Worm (Caenorhabditis elegans): ENCODE results near the gene str-175.

str-175 gene

DNA sequence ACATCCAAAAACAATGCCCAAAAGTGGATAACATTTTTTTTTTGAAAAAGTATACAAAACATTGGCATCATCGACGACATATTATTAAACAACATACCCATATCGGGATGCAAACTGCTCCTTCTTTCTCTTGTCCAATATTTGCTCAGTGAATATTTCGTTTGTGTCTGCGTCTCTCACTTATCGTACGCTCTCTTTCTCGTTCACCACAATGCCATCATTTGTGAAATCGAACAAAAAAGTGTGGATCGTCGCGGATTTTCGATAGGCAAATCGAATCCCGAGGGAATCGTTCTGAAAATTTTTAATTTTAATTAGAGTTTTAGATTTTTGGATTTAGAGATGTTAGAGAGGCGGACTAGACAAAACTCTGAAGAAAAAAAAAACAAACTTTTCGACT, 23.7 kb downstream of the str-175 start, which contains the start of gene tat-2:
tat-2 (minus strand) TSS at position 101 of the 400 bp plus-strand sequence.
- TF ChIP-seq sma-9 (GFP tag; optimal IDR thresholded peaks at IDR 0.05) = no peak
- no peak for TF ChIP-seq sma-9 (tag; optimal IDR thresholded peaks at IDR 0.05)
- no peak for TF ChIP-seq nhr-6 (tag; optimal IDR thresholded peaks at IDR 0.05)
- no peak for TF ChIP-seq nhr-25 (tag; optimal IDR thresholded peaks at IDR 0.05)
- no peak for TF ChIP-seq unc-39 (tag; optimal IDR thresholded peaks at IDR 0.05)
- TF ChIP-seq alr-1 (tag; optimal IDR thresholded peaks at IDR 0.05) = no peak

DNA sequence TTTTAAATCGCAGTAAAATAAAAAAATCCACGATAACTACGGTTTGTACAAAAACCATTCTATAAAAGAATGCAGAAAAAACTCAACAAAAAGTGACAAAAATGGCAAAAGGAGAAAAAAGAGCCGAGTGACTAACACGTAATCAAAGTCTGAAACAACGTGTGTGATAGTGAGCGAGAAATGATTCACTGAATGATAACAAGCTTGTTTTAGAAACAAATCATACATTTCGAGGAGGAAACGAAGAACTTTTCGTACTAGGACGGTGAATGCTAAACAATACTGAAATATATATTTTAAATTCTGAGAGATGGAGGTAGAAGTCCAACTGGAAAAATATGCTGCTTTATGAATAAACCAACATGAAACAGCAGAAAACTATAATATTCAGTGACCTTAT, 28.4 kb downstream of the str-175 start:
- peak; percentile 86 for TF ChIP-seq fos-1 (tag; optimal IDR thresholded peaks at IDR 0.05)
- TF ChIP-seq aly-2 (tag; optimal IDR thresholded peaks at IDR 0.05) = no peak
- TF ChIP-seq gmeb-1 (tag; optimal IDR thresholded peaks at IDR 0.05) = no peak
- no peak for TF ChIP-seq F13H6.1 (tag; optimal IDR thresholded peaks at IDR 0.05)

- TF ChIP-seq F13H6.1 (tag; optimal IDR thresholded peaks at IDR 0.05) (no peak), skn-1 (tag; optimal IDR thresholded peaks at IDR 0.05) (no peak), ama-1 (optimal IDR thresholded peaks at IDR 0.05) (no peak), dmd-4 (tag; optimal IDR thresholded peaks at IDR 0.05) (no peak), nhr-23 (tag; optimal IDR thresholded peaks at IDR 0.05) (no peak), Y55F3AM.14 (GFP tag; optimal IDR thresholded peaks at IDR 0.05) (no peak), ceh-82 (tag; optimal IDR thresholded peaks at IDR 0.05) (no peak), nhr-11 (tag; optimal IDR thresholded peaks at IDR 0.05) (no peak), lin-39 (tag; optimal IDR thresholded peaks at IDR 0.05) (no peak), lsy-2 (tag; optimal IDR thresholded peaks at IDR 0.05) (no peak), ceh-16 (tag; optimal IDR thresholded peaks at IDR 0.05) (no peak), ztf-1 (GFP tag; conservative IDR thresholded peaks at IDR 0.05) (no peak)
These were observed 40.8 kb downstream of the str-175 start for ce11 chrIV:4829641-4830040.

DNA sequence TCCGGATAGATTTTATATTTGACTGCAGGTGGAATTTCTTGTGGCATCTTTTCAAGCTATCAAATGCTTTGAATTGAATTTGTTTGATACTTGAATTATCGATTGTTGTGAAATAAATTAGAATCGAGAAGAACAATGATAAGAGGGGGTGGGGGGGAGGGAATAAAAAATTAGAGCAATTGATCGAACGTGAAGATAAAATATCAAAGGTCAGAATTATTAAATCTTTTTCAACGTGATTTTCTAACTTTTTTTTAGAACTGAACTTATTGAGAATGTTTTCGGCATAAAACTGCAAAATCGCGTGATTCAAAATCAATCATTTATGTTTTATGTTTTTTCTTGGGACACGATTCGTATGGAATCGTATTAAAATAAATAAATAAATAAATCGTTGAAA, 43.2 kb downstream of the str-175 start, which contains the start of gene mpz-4:
mpz-4 (minus strand) TSS at position 101 of the 400 bp plus-strand sequence.
- TF ChIP-seq ama-1 (optimal IDR thresholded peaks at IDR 0.05) = no peak
- no peak for TF ChIP-seq lin-11 (tag; optimal IDR thresholded peaks at IDR 0.05)
- no peak for TF ChIP-seq R02D3.7 (tag; optimal IDR thresholded peaks at IDR 0.05)
- no peak for TF ChIP-seq ztf-1 (GFP tag; conservative IDR thresholded peaks at IDR 0.05)
- TF ChIP-seq zag-1 (tag; optimal IDR thresholded peaks at IDR 0.05) = no peak
- TF ChIP-seq ztf-4 (tag; optimal IDR thresholded peaks at IDR 0.05) = no peak
- no peak for TF ChIP-seq sem-4 (tag; optimal IDR thresholded peaks at IDR 0.05)
- no peak for TF ChIP-seq ZK546.5 (tag; optimal IDR thresholded peaks at IDR 0.05)
- no peak for TF ChIP-seq unc-62 (GFP tag; optimal IDR thresholded peaks at IDR 0.05)
- no peak for TF ChIP-seq egl-27 (tag; optimal IDR thresholded peaks at IDR 0.05)
- no peak for TF ChIP-seq snpc-4 (tag; optimal IDR thresholded peaks at IDR 0.05)
- no peak for TF ChIP-seq dmd-4 (tag; optimal IDR thresholded peaks at IDR 0.05)
- no peak for TF ChIP-seq nhr-237 (tag; optimal IDR thresholded peaks at IDR 0.05)
- TF ChIP-seq unc-39 (tag; optimal IDR thresholded peaks at IDR 0.05) = no peak
- TF ChIP-seq aly-2 (tag; optimal IDR thresholded peaks at IDR 0.05) = no peak
- no peak for TF ChIP-seq unc-55 (GFP tag; optimal IDR thresholded peaks at IDR 0.05)
- no peak for TF ChIP-seq sma-3 (GFP tag; optimal IDR thresholded peaks at IDR 0.05)
- no peak for TF ChIP-seq peb-1 (tag; optimal IDR thresholded peaks at IDR 0.05)
- no peak for TF ChIP-seq F13H6.1 (tag; optimal IDR thresholded peaks at IDR 0.05)

DNA sequence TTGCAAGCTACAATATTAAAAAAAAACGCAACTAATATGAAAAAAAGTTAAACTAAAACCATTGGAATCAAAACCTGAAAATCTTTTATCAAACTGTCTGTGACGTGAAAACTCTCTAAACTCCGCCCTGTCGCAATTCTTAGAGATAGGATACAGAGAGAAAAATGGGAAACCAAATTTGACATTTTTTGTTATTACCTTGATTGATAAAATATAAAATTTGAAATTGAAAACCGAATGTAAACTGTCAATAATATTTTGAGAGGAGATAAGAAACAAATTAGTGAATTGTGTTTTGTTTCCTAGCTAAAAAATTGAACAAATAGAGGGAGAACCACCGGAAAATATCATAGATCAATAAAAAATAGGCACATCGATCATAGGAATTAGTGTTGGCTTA, 48.6 kb downstream of the str-175 start:
- TF ChIP-seq mbf-1 (tag; optimal IDR thresholded peaks at IDR 0.05) (no peak), nhr-21 (tag; optimal IDR thresholded peaks at IDR 0.05) (no peak), nhr-77 (tag; optimal IDR thresholded peaks at IDR 0.05) (no peak), R02D3.7 (tag; optimal IDR thresholded peaks at IDR 0.05) (no peak), nhr-129 (tag; optimal IDR thresholded peaks at IDR 0.05) (no peak), nhr-6 (tag; optimal IDR thresholded peaks at IDR 0.05) (no peak), snpc-4 (tag; optimal IDR thresholded peaks at IDR 0.05) (no peak), lin-11 (tag; optimal IDR thresholded peaks at IDR 0.05) (no peak), unc-39 (tag; optimal IDR thresholded peaks at IDR 0.05) (no peak), blmp-1 (tag; optimal IDR thresholded peaks at IDR 0.05; ENCODE audit: insufficient read depth) (no peak), crh-2 (tag; optimal IDR thresholded peaks at IDR 0.05) (no peak), sem-4 (tag; optimal IDR thresholded peaks at IDR 0.05) (no peak), mdl-1 (tag; optimal IDR thresholded peaks at IDR 0.05) (no peak), nhr-10 (tag; optimal IDR thresholded peaks at IDR 0.05) (no peak), egl-27 (tag; optimal IDR thresholded peaks at IDR 0.05) (no peak), nhr-12 (tag; optimal IDR thresholded peaks at IDR 0.05) (no peak)
